Worm (Caenorhabditis elegans) whole organism, L3 larva: Measurements from ENCODE around the gene glb-34.

Experiments used
- R02D3.7 ChIP-seq: fragments of 150-350 bp; optimal IDR thresholded peaks from 2 replicates; lab custom pipeline; 2014; ENCODE audit warnings: missing biosample characterization, missing genetic modification characterization
- ZK546.5 ChIP-seq: sonication (generic microtip); optimal IDR thresholded peaks from 2 replicates; lab custom pipeline; 2017; ENCODE audit warnings: missing biosample characterization, missing genetic modification characterization
- aly-2 ChIP-seq: fragments of 150-350 bp; optimal IDR thresholded peaks from 2 replicates; lab custom pipeline; 2014; ENCODE audit warnings: missing biosample characterization, missing genetic modification characterization
- ama-1 ChIP-seq: fragments of 150-350 bp; optimal IDR thresholded peaks from 2 replicates; lab custom pipeline; 2018
- ceh-16 ChIP-seq: sonication (generic microtip); optimal IDR thresholded peaks from 2 replicates; lab custom pipeline; 2017; ENCODE audit warnings: missing biosample characterization, missing genetic modification characterization
- ceh-28 ChIP-seq: fragments of 150-350 bp; optimal IDR thresholded peaks from 2 replicates; lab custom pipeline; 2014; ENCODE audit warnings: missing biosample characterization, missing genetic modification reagents, missing genetic modification characterization
- ceh-82 ChIP-seq: fragments of 150-350 bp; optimal IDR thresholded peaks from 2 replicates; lab custom pipeline; 2014; ENCODE audit warnings: missing biosample characterization, missing genetic modification characterization
- ceh-9 ChIP-seq: sonication (generic microtip); optimal IDR thresholded peaks from 2 replicates; lab custom pipeline; 2018; ENCODE audit warnings: missing biosample characterization, missing genetic modification characterization
- daf-12 ChIP-seq: fragments of 150-350 bp; optimal IDR thresholded peaks from 2 replicates; lab custom pipeline; 2014; ENCODE audit warnings: missing biosample characterization, missing genetic modification reagents, missing genetic modification characterization
- egl-27 ChIP-seq: sonication (generic microtip); optimal IDR thresholded peaks from 4 replicates; lab custom pipeline; 2017; ENCODE audit warnings: missing biosample characterization, missing genetic modification reagents, missing genetic modification characterization
- egl-5 ChIP-seq: fragments of 150-350 bp; optimal IDR thresholded peaks from 2 replicates; lab custom pipeline; 2017; ENCODE audit warnings: missing biosample characterization, missing genetic modification reagents, missing genetic modification characterization, inconsistent platforms
- elt-1 ChIP-seq: fragments of 150-350 bp; optimal IDR thresholded peaks from 2 replicates; lab custom pipeline; 2014; ENCODE audit warnings: missing biosample characterization, missing genetic modification characterization
- elt-2 ChIP-seq: sonication (generic microtip); optimal IDR thresholded peaks from 2 replicates; lab custom pipeline; 2016; ENCODE audit warnings: missing genetic modification reagents, mild to moderate bottlenecking, missing genetic modification characterization, missing compliant biosample characterization
- elt-3 ChIP-seq, 3 experiments: fragments of 150-350 bp in 1 of 3; sonication (generic microtip) in 2 of 3; optimal IDR thresholded peaks; 2 replicates in 2 of 3; 4 replicates in 1 of 3; lab custom pipeline; 2014 to 2017; ENCODE audit warnings: missing biosample characterization in 3 of 3, missing genetic modification characterization in 3 of 3
- eor-1 ChIP-seq, 2 experiments: fragments of 150-350 bp; optimal IDR thresholded peaks; 2 replicates each; lab custom pipeline; 2014 to 2018; ENCODE audit warnings: missing biosample characterization in 2 of 2, missing genetic modification characterization in 2 of 2
- fkh-10 ChIP-seq: sonication (generic microtip); optimal IDR thresholded peaks from 2 replicates; lab custom pipeline; 2017; ENCODE audit warnings: missing biosample characterization, missing genetic modification reagents, missing genetic modification characterization
- fkh-2 ChIP-seq: fragments of 150-350 bp; optimal IDR thresholded peaks from 2 replicates; lab custom pipeline; 2014; ENCODE audit warnings: missing biosample characterization, missing genetic modification reagents, missing genetic modification characterization
- fos-1 ChIP-seq: fragments of 150-350 bp; optimal IDR thresholded peaks from 2 replicates; lab custom pipeline; 2014; ENCODE audit warnings: missing biosample characterization, missing genetic modification characterization
- hmg-11 ChIP-seq: sonication (generic microtip); optimal IDR thresholded peaks from 2 replicates; lab custom pipeline; 2016; ENCODE audit warnings: missing genetic modification characterization, missing compliant biosample characterization
- jun-1 ChIP-seq: fragments of 150-350 bp; optimal IDR thresholded peaks from 2 replicates; lab custom pipeline; 2014; ENCODE audit warnings: missing biosample characterization, missing genetic modification reagents, missing genetic modification characterization
- lin-15B ChIP-seq: fragments of 150-350 bp; optimal IDR thresholded peaks from 2 replicates; lab custom pipeline; 2014; ENCODE audit warnings: missing biosample characterization, missing genetic modification characterization
- lin-39 ChIP-seq: fragments of 150-350 bp; optimal IDR thresholded peaks from 2 replicates; lab custom pipeline; 2018; ENCODE audit warnings: missing biosample characterization, missing genetic modification reagents, missing genetic modification characterization
- lsy-12 ChIP-seq: sonication (generic microtip); optimal IDR thresholded peaks from 2 replicates; lab custom pipeline; 2016; ENCODE audit warnings: mild to moderate bottlenecking, missing genetic modification characterization, missing compliant biosample characterization
- mdl-1 ChIP-seq: fragments of 150-350 bp; optimal IDR thresholded peaks from 2 replicates; lab custom pipeline; 2014; ENCODE audit warnings: missing biosample characterization, missing genetic modification characterization
- mml-1 ChIP-seq: fragments of 150-350 bp; sonication (generic microtip); optimal IDR thresholded peaks from 3 replicates; lab custom pipeline; 2014; ENCODE audit warnings: missing biosample characterization, missing genetic modification characterization
- nfya-1 ChIP-seq: sonication (generic microtip); optimal IDR thresholded peaks from 2 replicates; lab custom pipeline; 2017; ENCODE audit warnings: missing genetic modification characterization, mild to moderate bottlenecking, missing compliant biosample characterization, antibody characterized with exemption, moderate library complexity; ENCODE audit not compliant: insufficient read depth
- nhr-11 ChIP-seq: fragments of 150-350 bp; optimal IDR thresholded peaks from 2 replicates; lab custom pipeline; 2014; ENCODE audit warnings: missing biosample characterization, missing genetic modification characterization
- nhr-12 ChIP-seq: fragments of 150-350 bp; optimal IDR thresholded peaks from 2 replicates; lab custom pipeline; 2014; ENCODE audit warnings: missing biosample characterization, missing genetic modification characterization
- nhr-23 ChIP-seq: fragments of 150-350 bp; optimal IDR thresholded peaks from 2 replicates; lab custom pipeline; 2014; ENCODE audit warnings: missing biosample characterization, missing genetic modification reagents, missing genetic modification characterization
- nhr-237 ChIP-seq: fragments of 150-350 bp; optimal IDR thresholded peaks from 2 replicates; lab custom pipeline; 2014; ENCODE audit warnings: missing biosample characterization, missing genetic modification characterization
- nhr-25 ChIP-seq: sonication (generic microtip); optimal IDR thresholded peaks from 2 replicates; lab custom pipeline; 2017; ENCODE audit warnings: missing biosample characterization, missing genetic modification characterization
- nhr-28 ChIP-seq: fragments of 150-350 bp; optimal IDR thresholded peaks from 2 replicates; lab custom pipeline; 2014; ENCODE audit warnings: missing biosample characterization, missing genetic modification characterization
- nhr-43 ChIP-seq: sonication (generic microtip); optimal IDR thresholded peaks from 2 replicates; lab custom pipeline; 2016; ENCODE audit warnings: mild to moderate bottlenecking, missing genetic modification characterization, missing compliant biosample characterization; ENCODE audit not compliant: poor library complexity, severe bottlenecking
- nhr-67 ChIP-seq: fragments of 150-350 bp; optimal IDR thresholded peaks from 2 replicates; lab custom pipeline; 2014; ENCODE audit warnings: missing biosample characterization, missing genetic modification characterization
- nhr-76 ChIP-seq: fragments of 150-350 bp; sonication (generic microtip); optimal IDR thresholded peaks from 5 replicates; lab custom pipeline; 2014; ENCODE audit warnings: missing biosample characterization, missing genetic modification characterization
- nhr-77 ChIP-seq: fragments of 150-350 bp; optimal IDR thresholded peaks from 2 replicates; lab custom pipeline; 2014; ENCODE audit warnings: missing biosample characterization, missing genetic modification characterization
- pha-4 ChIP-seq: fragments of 150-350 bp; optimal IDR thresholded peaks from 2 replicates; lab custom pipeline; 2014; ENCODE audit warnings: missing biosample characterization, missing genetic modification reagents, missing genetic modification characterization
- pqm-1 ChIP-seq: fragments of 150-350 bp; optimal IDR thresholded peaks from 2 replicates; lab custom pipeline; 2017; ENCODE audit warnings: missing biosample characterization, missing genetic modification characterization, inconsistent platforms
- sea-2 ChIP-seq: fragments of 150-350 bp; sonication (generic microtip); optimal IDR thresholded peaks from 4 replicates; lab custom pipeline; 2014; ENCODE audit warnings: missing biosample characterization, missing genetic modification reagents, missing genetic modification characterization
- skn-1 ChIP-seq: fragments of 150-350 bp; optimal IDR thresholded peaks from 2 replicates; lab custom pipeline; 2014; ENCODE audit warnings: missing biosample characterization, missing genetic modification characterization
- snpc-4 ChIP-seq: fragments of 150-350 bp; optimal IDR thresholded peaks from 2 replicates; lab custom pipeline; 2014; ENCODE audit warnings: missing biosample characterization, missing genetic modification characterization
- tbx-2 ChIP-seq: sonication (generic microtip); optimal IDR thresholded peaks from 2 replicates; lab custom pipeline; 2016; ENCODE audit warnings: mild to moderate bottlenecking, missing genetic modification characterization, missing compliant biosample characterization
- unc-39 ChIP-seq: sonication (generic microtip); optimal IDR thresholded peaks from 4 replicates; lab custom pipeline; 2017; ENCODE audit warnings: missing biosample characterization, missing genetic modification characterization
- unc-62 ChIP-seq: fragments of 150-350 bp; sonication (generic microtip); optimal IDR thresholded peaks from 4 replicates; lab custom pipeline; 2014; ENCODE audit warnings: missing biosample characterization, missing genetic modification reagents, missing genetic modification characterization
- zag-1 ChIP-seq: fragments of 150-350 bp; optimal IDR thresholded peaks from 2 replicates; lab custom pipeline; 2014; ENCODE audit warnings: missing biosample characterization, missing genetic modification characterization
- ztf-11 ChIP-seq: fragments of 150-350 bp; optimal IDR thresholded peaks from 2 replicates; lab custom pipeline; 2014; ENCODE audit warnings: missing biosample characterization, missing genetic modification characterization
- ztf-4 ChIP-seq: fragments of 150-350 bp; optimal IDR thresholded peaks from 2 replicates; lab custom pipeline; 2014; ENCODE audit warnings: missing biosample characterization, missing genetic modification characterization

glb-34 gene

DNA sequence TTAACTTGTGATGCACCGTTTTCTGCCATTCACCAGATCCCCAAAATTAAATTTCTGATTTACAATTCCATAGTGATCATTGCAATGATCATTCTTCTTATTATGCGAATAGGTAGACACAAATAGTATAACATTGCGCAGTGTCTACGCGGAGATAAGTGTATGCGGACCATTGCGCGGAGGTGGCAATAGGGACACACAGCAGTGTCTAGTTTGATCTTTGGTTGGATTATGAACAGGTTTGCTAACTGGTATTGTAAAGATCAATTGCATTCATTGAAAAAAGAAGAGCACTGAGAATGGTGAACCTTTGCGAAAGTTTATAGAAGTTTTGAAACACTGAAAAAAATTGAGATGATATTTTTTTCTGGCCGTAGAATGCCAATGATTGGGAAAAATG, 26.8 kb upstream of the glb-34 start:
- no peak for TF ChIP-seq nhr-43
- no peak for TF ChIP-seq mdl-1
- no peak for TF ChIP-seq skn-1 (tag; lab: Kevin White, UChicago)
- no peak for TF ChIP-seq lsy-12 (tag; lab: Kevin White, UChicago)
- no peak for TF ChIP-seq elt-2 (tag; lab: Kevin White, UChicago)
- no peak for TF ChIP-seq ZK546.5 (tag; lab: Kevin White, UChicago)
- TF ChIP-seq nhr-237 (tag; lab: Kevin White, UChicago) = no peak
- no peak for TF ChIP-seq nhr-25 (tag; lab: Kevin White, UChicago)
- no peak for TF ChIP-seq fkh-2 (tag; lab: Kevin White, UChicago)
- TF ChIP-seq elt-3 (tag; optimal IDR thresholded peaks at IDR 0.05; lab: Kevin White, UChicago) = no peak
- TF ChIP-seq pqm-1 (tag; lab: Kevin White, UChicago) = no peak
- no peak for TF ChIP-seq nhr-67 (tag; lab: Kevin White, UChicago)
- no peak for TF ChIP-seq hmg-11
- TF ChIP-seq nhr-76 (tag; lab: Kevin White, UChicago) = no peak
- no peak for TF ChIP-seq nhr-28 (tag; lab: Kevin White, UChicago)
- TF ChIP-seq daf-12 (tag; lab: Kevin White, UChicago) = no peak
- TF ChIP-seq ama-1 (lab: Kevin White, UChicago) = no peak
- no peak for TF ChIP-seq egl-27
- no peak for TF ChIP-seq nfya-1 (tag; lab: Kevin White, UChicago)
- TF ChIP-seq, all 47 proteins: peak for 0

DNA sequence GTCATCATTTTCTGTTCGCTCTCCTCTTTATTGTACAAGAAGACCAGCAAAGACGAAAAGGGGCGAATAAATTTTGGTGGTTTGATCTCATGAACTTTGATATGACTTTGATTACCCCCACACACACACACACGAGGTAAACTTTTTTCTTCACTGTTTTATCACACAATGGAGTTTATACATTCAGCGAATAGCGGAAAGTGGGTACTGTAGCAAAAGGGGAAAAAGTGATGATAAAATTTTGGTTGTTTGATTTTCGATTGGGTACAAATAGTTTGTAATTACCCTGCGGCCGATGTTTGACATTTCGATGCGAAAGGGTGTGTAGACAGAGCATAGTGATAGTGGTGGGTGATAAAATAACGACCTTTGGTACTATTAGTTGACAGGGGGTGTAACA, 21.7 kb upstream of the glb-34 start:
- TF ChIP-seq pha-4 = peak; percentile 96
- TF ChIP-seq sea-2 = no peak
- peak; percentile 83 for TF ChIP-seq fos-1 (tag; lab: Kevin White, UChicago)
- no peak for TF ChIP-seq zag-1 (tag; lab: Kevin White, UChicago)
- TF ChIP-seq mdl-1 = peak; percentile 86
- no peak for TF ChIP-seq aly-2 (tag; lab: Kevin White, UChicago)
- peak; percentile 84 for TF ChIP-seq nhr-28 (tag; lab: Kevin White, UChicago)
- TF ChIP-seq fkh-2 (tag; lab: Kevin White, UChicago) = no peak
- TF ChIP-seq snpc-4 (tag; lab: Kevin White, UChicago) = peak; percentile 44
- TF ChIP-seq fkh-10 (GFP tag; lab: Kevin White, UChicago) = no peak
- TF ChIP-seq lin-15B (tag; lab: Kevin White, UChicago) = no peak
- no peak for TF ChIP-seq ceh-9 (tag; lab: Kevin White, UChicago)
- TF ChIP-seq R02D3.7 (tag; lab: Kevin White, UChicago) = peak; percentile 67
- peak; percentile 83 for TF ChIP-seq nhr-76 (tag; lab: Kevin White, UChicago)
- peak; percentile 39 for TF ChIP-seq unc-62 (GFP tag; lab: Kevin White, UChicago)
- peak; percentile 97 for TF ChIP-seq nhr-23 (tag; lab: Kevin White, UChicago)
- no peak for TF ChIP-seq daf-12 (tag; lab: Kevin White, UChicago)
- TF ChIP-seq nhr-237 (tag; lab: Kevin White, UChicago) = no peak
- no peak for TF ChIP-seq mml-1 (tag; lab: Kevin White, UChicago)
- TF ChIP-seq nfya-1 (tag; lab: Kevin White, UChicago) = peak; percentile 95
- TF ChIP-seq elt-2 (tag; lab: Kevin White, UChicago) = peak; percentile 100
- peak; percentile 93 for TF ChIP-seq nhr-25 (tag; lab: Kevin White, UChicago)
- no peak for TF ChIP-seq ama-1 (lab: Kevin White, UChicago)
- no peak for TF ChIP-seq nhr-11 (tag; lab: Kevin White, UChicago)
- TF ChIP-seq nhr-77 (tag; lab: Kevin White, UChicago) = no peak
- TF ChIP-seq tbx-2 (tag; lab: Kevin White, UChicago) = peak; percentile 58
- no peak for TF ChIP-seq ZK546.5 (tag; lab: Kevin White, UChicago)
- TF ChIP-seq nhr-12 (tag; lab: Kevin White, UChicago) = no peak
- peak; percentile 97 for TF ChIP-seq jun-1
- TF ChIP-seq ceh-82 = no peak
- TF ChIP-seq egl-27 = peak; percentile 93
- no peak for TF ChIP-seq ceh-16 (tag; lab: Kevin White, UChicago)
- peak; percentile 54 to 95 (median 88) for TF ChIP-seq elt-3 (tag; optimal IDR thresholded peaks at IDR 0.05; lab: Kevin White, UChicago)
- no peak for TF ChIP-seq ztf-4 (tag; lab: Kevin White, UChicago)
- TF ChIP-seq unc-39 = no peak
- no peak for TF ChIP-seq lin-39 (tag; lab: Kevin White, UChicago)
- peak; percentile 78 for TF ChIP-seq ceh-28 (tag; lab: Kevin White, UChicago)
- TF ChIP-seq hmg-11 = no peak
- TF ChIP-seq ztf-11 (tag; lab: Kevin White, UChicago) = no peak
- TF ChIP-seq elt-1 = no peak
- no peak for TF ChIP-seq nhr-67 (tag; lab: Kevin White, UChicago)
- TF ChIP-seq skn-1 (tag; lab: Kevin White, UChicago) = peak; percentile 94
- no peak for TF ChIP-seq eor-1 (tag; optimal IDR thresholded peaks at IDR 0.05; lab: Kevin White, UChicago)
- no peak for TF ChIP-seq lsy-12 (tag; lab: Kevin White, UChicago)
- TF ChIP-seq egl-5 (tag; lab: Kevin White, UChicago) = no peak
- TF ChIP-seq nhr-43 = peak; percentile 95
- peak; percentile 100 for TF ChIP-seq pqm-1 (tag; lab: Kevin White, UChicago)
